Fruit fly (Drosophila melanogaster) whole organism, embryonic: Measurements from ENCODE around the gene CG10702.
A peak's percentile ranks its signal among the peaks of the same experiment; 100 is the strongest.

Experiments
- Atf3 ChIP-seq: fragments of 200-800 bp; sonication (Bioruptor generic); optimal IDR thresholded peaks from 3 replicates; lab custom pipeline; 2016; ENCODE audit warnings: missing biosample characterization, missing genetic modification characterization
- BEAF-32 ChIP-seq: fragments of 200-800 bp; sonication (Bioruptor generic); optimal IDR thresholded peaks from 3 replicates; lab custom pipeline; 2017; ENCODE audit warnings: missing biosample characterization, missing genetic modification characterization, mild to moderate bottlenecking, moderate library complexity, missing genetic modification reagents
- Bgb ChIP-seq: fragments of 200-800 bp; sonication (Bioruptor generic); IDR thresholded peaks from 2 replicates; pipeline ENCODE4 v1.3.6; 2022; ENCODE audit warnings: missing biosample characterization, missing genetic modification characterization; ENCODE audit not compliant: partially characterized antibody
- CG14860 ChIP-seq: fragments of 200-800 bp; sonication (Bioruptor generic); IDR thresholded peaks from 3 replicates; pipeline ENCODE4 v1.3.6; 2022; ENCODE audit warnings: missing biosample characterization, missing genetic modification characterization; ENCODE audit not compliant: partially characterized antibody
- CG1529 ChIP-seq: fragments of 200-800 bp; sonication (Bioruptor generic); optimal IDR thresholded peaks from 3 replicates; lab custom pipeline; 2018; ENCODE audit warnings: missing biosample characterization, missing genetic modification characterization
- CG16813 ChIP-seq: fragments of 200-800 bp; sonication (Bioruptor generic); IDR thresholded peaks from 3 replicates; pipeline ENCODE4 v1.3.6; 2022; ENCODE audit warnings: missing biosample characterization, missing genetic modification characterization; ENCODE audit not compliant: partially characterized antibody
- CG1832 ChIP-seq: fragments of 200-800 bp; sonication (Bioruptor generic); optimal IDR thresholded peaks from 2 replicates; lab custom pipeline; 2017; ENCODE audit warnings: missing biosample characterization, mild to moderate bottlenecking, missing genetic modification characterization, inconsistent platforms
- CG2116 ChIP-seq: fragments of 200-800 bp; sonication (Bioruptor generic); optimal IDR thresholded peaks from 3 replicates; lab custom pipeline; 2018; ENCODE audit warnings: missing biosample characterization, mild to moderate bottlenecking, missing genetic modification characterization
- CG3726 ChIP-seq: fragments of 200-800 bp; sonication (Bioruptor generic); IDR thresholded peaks from 3 replicates; pipeline ENCODE4, ENCODE4 v1.3.6; 2022; ENCODE audit warnings: missing biosample characterization, missing genetic modification characterization
- CG3995 ChIP-seq: fragments of 200-800 bp; sonication (Bioruptor generic); optimal IDR thresholded peaks from 3 replicates; lab custom pipeline; 2016; ENCODE audit warnings: missing biosample characterization, missing genetic modification characterization
- CG7786 ChIP-seq: fragments of 200-800 bp; sonication (Bioruptor generic); optimal IDR thresholded peaks from 2 replicates; lab custom pipeline; 2016; ENCODE audit warnings: missing biosample characterization, missing genetic modification characterization
- CG7963 ChIP-seq: fragments of 200-800 bp; sonication (Bioruptor generic); IDR thresholded peaks from 3 replicates; pipeline ENCODE4 v1.3.6; 2022; ENCODE audit warnings: missing biosample characterization, missing genetic modification characterization; ENCODE audit not compliant: partially characterized antibody
- CoRest ChIP-seq: fragments of 200-800 bp; sonication (Bioruptor generic); optimal IDR thresholded peaks from 3 replicates; lab custom pipeline; 2018; ENCODE audit warnings: missing biosample characterization, mild to moderate bottlenecking, missing genetic modification characterization, moderate library complexity
- Doc3 ChIP-seq: fragments of 200-800 bp; sonication (Bioruptor generic); IDR thresholded peaks from 3 replicates; pipeline ENCODE4 v1.3.6; 2022; ENCODE audit warnings: missing biosample characterization, missing genetic modification characterization; ENCODE audit not compliant: partially characterized antibody
- Dref ChIP-seq: fragments of 200-800 bp; sonication (Bioruptor generic); IDR thresholded peaks from 2 replicates; pipeline ENCODE4 v1.3.6; 2022; ENCODE audit warnings: missing biosample characterization, missing genetic modification characterization
- Drgx ChIP-seq: fragments of 200-800 bp; sonication (Bioruptor generic); IDR thresholded peaks from 2 replicates; pipeline ENCODE4 v1.3.6; 2022; ENCODE audit warnings: missing biosample characterization, missing genetic modification characterization
- E2f2 ChIP-seq: fragments of 200-800 bp; sonication (Bioruptor generic); IDR thresholded peaks from 2 replicates; pipeline ENCODE4 v1.3.6; 2022; ENCODE audit warnings: missing biosample characterization, missing genetic modification characterization
- HLH4C ChIP-seq: fragments of 200-800 bp; sonication (Bioruptor generic); IDR thresholded peaks from 3 replicates; pipeline ENCODE4 v1.3.6; 2022; ENCODE audit warnings: missing biosample characterization, missing genetic modification characterization; ENCODE audit not compliant: partially characterized antibody
- HLHmδ ChIP-seq: fragments of 200-800 bp; sonication (Bioruptor generic); optimal IDR thresholded peaks from 2 replicates; lab custom pipeline; 2018; ENCODE audit warnings: missing biosample characterization, mild to moderate bottlenecking, missing genetic modification characterization, moderate library complexity
- HmgZ ChIP-seq: fragments of 200-800 bp; sonication (Bioruptor generic); optimal IDR thresholded peaks from 2 replicates; lab custom pipeline; 2018; ENCODE audit warnings: missing biosample characterization, mild to moderate bottlenecking, missing genetic modification characterization
- Hmx ChIP-seq: fragments of 200-800 bp; sonication (Bioruptor generic); optimal IDR thresholded peaks from 2 replicates; lab custom pipeline; 2016; ENCODE audit warnings: missing biosample characterization, missing genetic modification characterization
- Med ChIP-seq: fragments of 200-800 bp; sonication (Bioruptor generic); peaks from one replicate; lab custom pipeline; 2016; ENCODE audit warnings: missing biosample characterization, missing genetic modification characterization, mild to moderate bottlenecking, inconsistent platforms, moderate library complexity
- Pdp1 ChIP-seq, 2 experiments: fragments of 200-800 bp; sonication (Bioruptor generic); optimal IDR thresholded peaks; 3 replicates each; lab custom pipeline; 2016; ENCODE audit warnings: missing biosample characterization in 2 of 2, missing genetic modification characterization in 2 of 2, mild to moderate bottlenecking in 1 of 2, moderate library complexity in 1 of 2
- Scr ChIP-seq: fragments of 200-800 bp; sonication (Bioruptor generic); IDR thresholded peaks from 2 replicates; pipeline ENCODE4 v1.3.6; 2022; ENCODE audit warnings: missing biosample characterization, missing genetic modification characterization; ENCODE audit not compliant: partially characterized antibody
- Sin3A ChIP-seq: fragments of >200 bp; optimal IDR thresholded peaks from 2 replicates; lab custom pipeline; 2018
- ato ChIP-seq: fragments of 200-800 bp; sonication (Bioruptor generic); IDR thresholded peaks from 2 replicates; pipeline ENCODE4 v1.3.6; 2022; ENCODE audit warnings: missing biosample characterization, missing genetic modification characterization; ENCODE audit not compliant: partially characterized antibody
- bbx ChIP-seq: fragments of 200-800 bp; sonication (Bioruptor generic); IDR thresholded peaks from 2 replicates; pipeline ENCODE4 v1.3.6; 2022; ENCODE audit warnings: missing biosample characterization, missing genetic modification characterization; ENCODE audit not compliant: partially characterized antibody
- bigmax ChIP-seq: fragments of 200-800 bp; sonication (Bioruptor generic); optimal IDR thresholded peaks from 2 replicates; lab custom pipeline; 2018; ENCODE audit warnings: missing biosample characterization, mild to moderate bottlenecking, missing genetic modification characterization
- ems ChIP-seq: fragments of 200-800 bp; sonication (Bioruptor generic); optimal IDR thresholded peaks from 3 replicates; lab custom pipeline; 2016; ENCODE audit warnings: missing biosample characterization, missing genetic modification characterization
- fd64A ChIP-seq: fragments of 200-800 bp; sonication (Bioruptor generic); optimal IDR thresholded peaks from 3 replicates; lab custom pipeline; 2018; ENCODE audit warnings: missing biosample characterization, mild to moderate bottlenecking, missing genetic modification characterization
- gcm ChIP-seq: fragments of 200-800 bp; sonication (Bioruptor generic); optimal IDR thresholded peaks from 2 replicates; lab custom pipeline; 2019; ENCODE audit warnings: missing biosample characterization, mild to moderate bottlenecking, missing genetic modification characterization, moderate library complexity
- h ChIP-seq: fragments of >200 bp; optimal IDR thresholded peaks from 2 replicates; lab custom pipeline; 2017
- hb ChIP-seq: fragments of 200-800 bp; sonication (Bioruptor generic); IDR thresholded peaks from 3 replicates; pipeline ENCODE4 v1.3.6; 2022; ENCODE audit warnings: missing biosample characterization, missing genetic modification characterization; ENCODE audit not compliant: partially characterized antibody
- hbn ChIP-seq: fragments of 200-800 bp; sonication (Bioruptor generic); IDR thresholded peaks from 2 replicates; pipeline ENCODE4 v1.3.6; 2022; ENCODE audit warnings: missing biosample characterization, missing genetic modification characterization; ENCODE audit not compliant: partially characterized antibody
- inv ChIP-seq: fragments of 200-800 bp; sonication (Bioruptor generic); IDR thresholded peaks from 2 replicates; pipeline ENCODE4 v1.3.6; 2022; ENCODE audit warnings: missing biosample characterization, missing genetic modification characterization; ENCODE audit not compliant: partially characterized antibody
- knrl ChIP-seq: fragments of 200-800 bp; sonication (Bioruptor generic); IDR thresholded peaks from 3 replicates; pipeline ENCODE4 v1.3.6; 2022; ENCODE audit warnings: missing biosample characterization, missing genetic modification characterization; ENCODE audit not compliant: partially characterized antibody
- nerfin-2 ChIP-seq: fragments of 200-800 bp; sonication (Bioruptor generic); IDR thresholded peaks from 2 replicates; pipeline ENCODE4 v1.3.6; 2022; ENCODE audit warnings: missing biosample characterization, missing genetic modification characterization; ENCODE audit not compliant: partially characterized antibody
- phol ChIP-seq: fragments of 200-800 bp; sonication (Bioruptor generic); optimal IDR thresholded peaks from 3 replicates; lab custom pipeline; 2018; ENCODE audit warnings: missing biosample characterization, mild to moderate bottlenecking, missing genetic modification characterization, moderate library complexity
- row ChIP-seq: fragments of 200-800 bp; sonication (Bioruptor generic); IDR thresholded peaks from 3 replicates; pipeline ENCODE4 v1.3.6; 2022; ENCODE audit warnings: missing biosample characterization, missing genetic modification characterization
- sens ChIP-seq: fragments of 200-800 bp; sonication (Bioruptor generic); peaks from one replicate; lab custom pipeline; 2016; ENCODE audit warnings: missing biosample characterization, missing genetic modification characterization
- sim ChIP-seq: fragments of 200-800 bp; sonication (Bioruptor generic); IDR thresholded peaks from 2 replicates; pipeline ENCODE4 v1.3.6; 2022; ENCODE audit warnings: missing biosample characterization, missing genetic modification characterization
- sna ChIP-seq: fragments of 200-800 bp; sonication (Bioruptor generic); IDR thresholded peaks from 2 replicates; pipeline ENCODE4 v1.3.6; 2022; ENCODE audit warnings: missing biosample characterization, missing genetic modification characterization; ENCODE audit not compliant: partially characterized antibody
- ssp ChIP-seq: fragments of 200-800 bp; sonication (Bioruptor generic); IDR thresholded peaks from 2 replicates; pipeline ENCODE4 v1.3.6; 2022; ENCODE audit warnings: missing biosample characterization, missing genetic modification characterization
- vnd ChIP-seq: fragments of 200-800 bp; sonication (Bioruptor generic); IDR thresholded peaks from 3 replicates; pipeline ENCODE4 v1.3.6; 2022; ENCODE audit warnings: missing biosample characterization, missing genetic modification characterization; ENCODE audit not compliant: partially characterized antibody
- zen2 ChIP-seq: fragments of 200-800 bp; sonication (Bioruptor generic); IDR thresholded peaks from 3 replicates; pipeline ENCODE4 v1.3.6; 2022; ENCODE audit warnings: missing biosample characterization, missing genetic modification characterization; ENCODE audit not compliant: partially characterized antibody

The CG10702 gene

DNA sequence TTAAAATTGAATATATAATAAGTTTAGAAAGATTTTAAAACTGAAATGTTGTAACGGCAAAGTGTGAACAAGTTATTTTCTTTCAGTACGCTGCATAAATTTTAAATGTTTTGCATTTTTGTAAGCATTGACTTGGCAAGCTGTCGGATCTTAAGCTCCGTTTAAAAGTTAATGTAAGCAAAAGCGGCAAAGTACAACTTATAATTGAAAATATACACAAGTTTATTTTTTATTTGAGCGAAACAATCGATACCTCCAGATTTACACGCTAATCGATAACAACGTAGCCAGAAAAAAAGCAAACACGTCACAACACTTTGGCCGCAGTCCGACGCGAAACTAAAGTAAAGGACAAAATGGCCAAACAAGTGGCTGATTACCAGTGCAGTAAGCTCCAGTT is 28.1 kb downstream of the CG10702 start, which contains the start of gene Catsup (continued):
- TF ChIP-seq Bgb (GFP tag; lab: Robert Waterston, UW) (peak; percentile 70), CG2116 (GFP tag; lab: Kevin White, UChicago) (peak; percentile 74), h (lab: Kevin White, UChicago) (no peak), zen2 (GFP tag; lab: Robert Waterston, UW) (peak; percentile 43; the same call in 1 of the 3 replicates), CG7963 (GFP tag; lab: Robert Waterston, UW) (peak; percentile 62; the same call in 2 of the 3 replicates), phol (tag; lab: Kevin White, UChicago) (peak; percentile 17), Dref (peak; percentile 69), gcm (GFP tag; lab: Kevin White, UChicago) (no peak), sens (peak; percentile 72), bigmax (GFP tag; lab: Kevin White, UChicago) (no peak), Sin3A (lab: Kevin White, UChicago) (peak; percentile 20), sim (no peak), hb (GFP tag; lab: Robert Waterston, UW) (peak; percentile 58; the same call in 1 of the 3 replicates), BEAF-32 (GFP tag; lab: Kevin White, UChicago) (peak; percentile 73), ems (GFP tag; lab: Kevin White, UChicago) (no peak), Med (GFP tag; lab: Kevin White, UChicago) (peak; percentile 29), Doc3 (GFP tag; lab: Robert Waterston, UW) (peak; percentile 78), CG3726 (GFP tag; lab: Robert Waterston, UW) (no peak), CG1529 (GFP tag; lab: Kevin White, UChicago) (no peak), CG16813 (GFP tag; lab: Robert Waterston, UW) (peak; percentile 63; the same call in 2 of the 3 replicates), row (GFP tag; lab: Robert Waterston, UW) (peak; percentile 14; the same call in 1 of the 3 replicates), fd64A (GFP tag; lab: Kevin White, UChicago) (no peak), vnd (GFP tag; lab: Robert Waterston, UW) (peak; percentile 49; the same call in 1 of the 3 replicates), bbx (GFP tag; lab: Robert Waterston, UW) (peak; percentile 61), CG3995 (no peak), nerfin-2 (GFP tag; lab: Robert Waterston, UW) (peak; percentile 56; the same call in 1 of the 2 replicates), knrl (GFP tag; lab: Robert Waterston, UW) (peak; percentile 75), ssp (GFP tag; lab: Robert Waterston, UW) (peak; percentile 74), inv (GFP tag; lab: Robert Waterston, UW) (peak; percentile 61), CG7786 (GFP tag; lab: Kevin White, UChicago) (no peak), ato (GFP tag; lab: Robert Waterston, UW) (0 out of 2 replicates have a peak, but pooled peaks have one; percentile 18), HLH4C (GFP tag; lab: Robert Waterston, UW) (peak; percentile 77), Scr (GFP tag; lab: Robert Waterston, UW) (peak; percentile 81), sna (GFP tag; lab: Robert Waterston, UW) (peak; percentile 78), hbn (GFP tag; lab: Robert Waterston, UW) (peak; percentile 67), HmgZ (peak; percentile 12)

DNA sequence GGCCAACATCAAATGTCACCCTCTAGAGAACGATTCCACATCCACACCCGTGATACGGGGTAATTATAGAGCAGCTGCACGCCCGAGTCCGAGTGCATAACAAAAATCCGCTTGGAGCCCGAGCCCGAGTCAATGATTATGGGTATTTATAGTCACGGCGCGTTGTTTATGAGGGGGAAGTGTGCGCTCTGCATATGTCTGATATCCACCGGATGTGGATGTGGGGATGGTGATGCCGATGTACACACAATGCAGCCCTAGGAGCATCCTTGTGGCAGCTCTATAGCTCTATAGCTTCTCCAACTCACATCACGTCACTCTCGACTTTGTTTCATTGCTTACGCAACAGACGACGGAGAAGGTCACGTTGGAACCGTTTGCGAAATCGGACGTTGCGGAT is 32.2 kb downstream of the CG10702 start:
- TF ChIP-seq CG1832 (GFP tag; lab: Kevin White, UChicago) (no peak), ssp (GFP tag; lab: Robert Waterston, UW) (peak; percentile 13; the same call in 1 of the 2 replicates), Pdp1 (GFP tag; optimal IDR thresholded peaks at IDR 0.05; lab: Kevin White, UChicago) (peak in 1 of 2 experiments; percentile 59), HLHmδ (peak; percentile 67), CoRest (tag; lab: Kevin White, UChicago) (no peak), E2f2 (GFP tag; lab: Robert Waterston, UW) (0 out of 2 replicates have a peak, but pooled peaks have one; percentile 7), CG14860 (GFP tag; lab: Robert Waterston, UW) (0 out of 3 replicates have a peak, but pooled peaks have one; percentile 29), Med (GFP tag; lab: Kevin White, UChicago) (peak; percentile 59), Drgx (GFP tag; lab: Robert Waterston, UW) (0 out of 2 replicates have a peak, but pooled peaks have one; percentile 9), Atf3 (GFP tag; lab: Kevin White, UChicago) (no peak), Hmx (GFP tag; lab: Kevin White, UChicago) (no peak)
